Worm (Caenorhabditis elegans): ENCODE results near the gene ZC21.10.

Gene ZC21.10

ce11 chrIII:8545515-8545914, 15.6 kb downstream of the ZC21.10 start, which contains the start of gene ZC21.6:
ZC21.6 (minus strand) TSS chrIII:8545615.
- no peak for TF ChIP-seq hlh-8 (tag; optimal IDR thresholded peaks at IDR 0.05)
- TF ChIP-seq ceh-34 (tag; optimal IDR thresholded peaks at IDR 0.05) = no peak

ce11 chrIII:8551705-8552104, 21.8 kb downstream of the ZC21.10 start:
- TF ChIP-seq pqm-1 (tag; optimal IDR thresholded peaks at IDR 0.05) (no peak), ceh-45 (GFP tag; IDR thresholded peaks at IDR 0.05) (no peak), pros-1 (tag; optimal IDR thresholded peaks at IDR 0.05) (no peak), gmeb-2 (tag; optimal IDR thresholded peaks at IDR 0.05) (no peak)

- TF ChIP-seq npax-4 (tag; optimal IDR thresholded peaks at IDR 0.05) = no peak
- TF ChIP-seq fkh-6 (tag; optimal IDR thresholded peaks at IDR 0.05) = no peak
- TF ChIP-seq pros-1 (tag; optimal IDR thresholded peaks at IDR 0.05) = no peak
- no peak for TF ChIP-seq lim-6 (tag; optimal IDR thresholded peaks at IDR 0.05)
- TF ChIP-seq pag-3 (tag; optimal IDR thresholded peaks at IDR 0.05; ENCODE audit: borderline replicate concordance) = no peak
- no peak for TF ChIP-seq ttx-3 (tag; optimal IDR thresholded peaks at IDR 0.05)
- TF ChIP-seq ceh-45 (GFP tag; IDR thresholded peaks at IDR 0.05) = no peak
- no peak for TF ChIP-seq nhr-11 (tag; optimal IDR thresholded peaks at IDR 0.05)
- no peak for TF ChIP-seq ceh-9 (tag; optimal IDR thresholded peaks at IDR 0.05)
- no peak for TF ChIP-seq pat-9 (tag; optimal IDR thresholded peaks at IDR 0.05)
- TF ChIP-seq ceh-2 (tag; optimal IDR thresholded peaks at IDR 0.05) = no peak
- TF ChIP-seq dmd-4 (tag; optimal IDR thresholded peaks at IDR 0.05; ENCODE audit: borderline replicate concordance) = no peak
- no peak for TF ChIP-seq unc-42 (tag; optimal IDR thresholded peaks at IDR 0.05)
- no peak for TF ChIP-seq sdc-2 (tag; optimal IDR thresholded peaks at IDR 0.05)
- no peak for TF ChIP-seq syd-9 (tag; optimal IDR thresholded peaks at IDR 0.05)
- no peak for TF ChIP-seq mec-3 (tag; optimal IDR thresholded peaks at IDR 0.05; ENCODE audit: borderline replicate concordance)
These were observed 22.3 kb downstream of the ZC21.10 start, which contains the start of gene C02D5.4 for ce11 chrIII:8552125-8552524. C02D5.4 (plus strand) TSS chrIII:8552165.

- no peak for TF ChIP-seq unc-42 (tag; optimal IDR thresholded peaks at IDR 0.05)
- TF ChIP-seq unc-86 (tag; optimal IDR thresholded peaks at IDR 0.05) = no peak
- no peak for TF ChIP-seq K02D7.2 (tag; optimal IDR thresholded peaks at IDR 0.05)
- TF ChIP-seq eyg-1 (tag; optimal IDR thresholded peaks at IDR 0.05) = no peak
- TF ChIP-seq K09A11.1 (tag; optimal IDR thresholded peaks at IDR 0.05; ENCODE audit: insufficient read depth) = no peak
- no peak for TF ChIP-seq ceh-34 (tag; optimal IDR thresholded peaks at IDR 0.05)
- no peak for TF ChIP-seq ceh-22 (tag; optimal IDR thresholded peaks at IDR 0.05)
- no peak for TF ChIP-seq tbx-7 (tag; optimal IDR thresholded peaks at IDR 0.05)
- TF ChIP-seq ref-2 (tag; optimal IDR thresholded peaks at IDR 0.05) = no peak
- TF ChIP-seq dve-1 (tag; optimal IDR thresholded peaks at IDR 0.05) = no peak
- no peak for TF ChIP-seq pat-9 (tag; optimal IDR thresholded peaks at IDR 0.05)
- TF ChIP-seq ceh-45 (GFP tag; IDR thresholded peaks at IDR 0.05) = no peak
These were observed 24.6 kb downstream of the ZC21.10 start, which contains the start of gene gsto-2 for ce11 chrIII:8554472-8554871. gsto-2 (plus strand) TSS chrIII:8554772.

- TF ChIP-seq nfya-1 (tag; optimal IDR thresholded peaks at IDR 0.05) = no peak
- TF ChIP-seq ceh-14 (tag; optimal IDR thresholded peaks at IDR 0.05) = no peak
- TF ChIP-seq C08G9.2 (tag; optimal IDR thresholded peaks at IDR 0.05) = no peak
- TF ChIP-seq sox-4 (tag; optimal IDR thresholded peaks at IDR 0.05) = no peak
These were observed 25.8 kb downstream of the ZC21.10 start for ce11 chrIII:8555682-8556081.

ce11 chrIII:8556836-8557385, 27.0 kb downstream of the ZC21.10 start, which contains the start of gene C02D5.2:
C02D5.2 (plus strand) TSS chrIII:8557335.
- no peak for TF ChIP-seq ceh-2 (tag; optimal IDR thresholded peaks at IDR 0.05)
- TF ChIP-seq ceh-22 (tag; optimal IDR thresholded peaks at IDR 0.05) = no peak
- TF ChIP-seq unc-55 (GFP tag; optimal IDR thresholded peaks at IDR 0.05) = peak; percentile 97
- TF ChIP-seq ceh-31 (tag; optimal IDR thresholded peaks at IDR 0.05) = peak; percentile 12
- peak; percentile 35 for TF ChIP-seq ceh-34 (tag; optimal IDR thresholded peaks at IDR 0.05)
- peak; percentile 19 for TF ChIP-seq rnt-1 (tag; optimal IDR thresholded peaks at IDR 0.05)
- TF ChIP-seq ztf-16 (tag; optimal IDR thresholded peaks at IDR 0.05) = no peak
- peak; percentile 28 for TF ChIP-seq nfya-1 (tag; optimal IDR thresholded peaks at IDR 0.05)
- TF ChIP-seq hlh-30 (tag; optimal IDR thresholded peaks at IDR 0.05; ENCODE audit: insufficient read depth) = peak; percentile 12

Measured in whole organism, late embryonic.